Worm (Caenorhabditis elegans) whole organism, L4/young adult: ENCODE data around the gene clik-1.
A peak's percentile ranks its signal among the peaks of the same experiment; 100 is the strongest.

Experiments
- W03F9.2 ChIP-seq: fragments of 150-350 bp; optimal IDR thresholded peaks from 2 replicates; lab custom pipeline; 2014; ENCODE audit warnings: missing biosample characterization, missing genetic modification characterization
- dao-5 ChIP-seq: sonication (generic microtip); optimal IDR thresholded peaks from 2 replicates; lab custom pipeline; 2016; ENCODE audit warnings: missing genotype, missing genetic modification characterization, moderate library complexity, missing compliant biosample characterization
- him-1 ChIP-seq: sonication (generic microtip); optimal IDR thresholded peaks from 2 replicates; lab custom pipeline; 2016; ENCODE audit warnings: missing genotype, missing genetic modification reagents, missing genetic modification characterization, missing compliant biosample characterization

The clik-1 gene

ce11 chrV:6787906-6788430, 19.4 kb upstream of the clik-1 start, which contains the start of gene ZC404.2:
Gene ZC404.2, plus strand, starts transcription at chrV:6787952.
- no peak for TF ChIP-seq him-1 (tag; lab: Kevin White, UChicago)
- TF ChIP-seq dao-5 (tag; lab: Kevin White, UChicago): no peak
- TF ChIP-seq W03F9.2: no peak

DNA sequence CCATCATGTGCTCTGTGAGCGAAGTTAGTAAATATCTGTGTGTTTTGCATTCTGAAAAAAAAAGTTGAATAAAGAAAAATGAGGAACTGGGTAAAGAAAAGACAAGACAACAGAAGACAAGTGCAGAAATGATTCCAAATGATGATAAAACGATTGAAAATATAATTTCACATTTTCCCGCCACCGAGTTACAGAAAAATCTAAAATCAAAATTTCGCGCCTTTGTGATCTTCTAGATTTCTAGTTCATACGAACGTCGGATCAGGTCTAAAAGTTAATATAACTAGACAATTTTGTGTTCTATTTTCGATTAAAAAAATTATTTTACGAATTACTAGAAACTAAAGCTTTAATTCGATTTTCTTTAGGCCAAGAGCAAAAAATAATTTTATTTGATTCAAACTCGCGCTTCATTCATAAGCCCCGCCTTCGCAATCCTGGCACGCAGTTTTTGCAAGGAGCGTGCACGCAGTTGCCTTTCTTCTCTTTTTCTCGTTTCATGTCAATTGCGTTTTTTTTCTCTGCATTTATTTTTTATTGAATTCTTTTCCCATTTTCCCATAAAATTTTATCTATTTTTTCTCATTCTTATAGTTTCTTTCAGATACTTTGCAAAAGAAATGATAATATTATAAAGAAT, 16.4 kb upstream of the clik-1 start, which contains the start of the genes spn-4 and spe-39:
Gene spn-4 (minus strand): TSS at position 51 of the 640 bp plus-strand sequence.
Gene spe-39 (plus strand): TSS at position 599 of the 640 bp plus-strand sequence.
- TF ChIP-seq him-1 (tag; lab: Kevin White, UChicago) (peak; percentile 48), dao-5 (tag; lab: Kevin White, UChicago) (no peak), W03F9.2 (peak; percentile 75)

ce11 chrV:6783044-6783625, 14.6 kb upstream of the clik-1 start:
- TF ChIP-seq him-1 (tag; lab: Kevin White, UChicago) (no peak), dao-5 (tag; lab: Kevin White, UChicago) (no peak), W03F9.2 (no peak)

- TF ChIP-seq dao-5 (tag; lab: Kevin White, UChicago): no peak
- TF ChIP-seq W03F9.2: no peak
- TF ChIP-seq him-1 (tag; lab: Kevin White, UChicago): no peak
These were observed 13.7 kb upstream of the clik-1 start for ce11 chrV:6782260-6782659.

DNA sequence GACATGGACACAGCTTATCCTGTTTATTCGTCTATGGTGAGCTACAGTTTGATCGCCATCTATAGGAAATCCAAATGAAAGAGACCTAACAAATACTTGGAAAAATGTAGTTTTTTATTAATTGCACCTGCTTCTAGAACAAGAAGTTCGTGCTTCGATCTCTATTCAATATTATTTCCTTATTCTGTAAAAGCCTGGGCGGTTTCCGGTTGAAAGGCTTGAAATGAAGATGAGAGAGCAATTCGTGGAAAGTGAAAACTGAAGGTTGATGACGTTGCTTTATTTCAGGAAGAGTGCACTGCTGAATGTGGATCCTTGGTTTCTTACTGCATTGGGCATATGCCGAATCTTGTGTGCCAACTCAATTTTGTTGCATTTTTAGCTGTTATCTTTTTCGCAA, 12.1 kb upstream of the clik-1 start:
- TF ChIP-seq him-1 (tag; lab: Kevin White, UChicago): no peak
- no peak for TF ChIP-seq dao-5 (tag; lab: Kevin White, UChicago)
- no peak for TF ChIP-seq W03F9.2

DNA sequence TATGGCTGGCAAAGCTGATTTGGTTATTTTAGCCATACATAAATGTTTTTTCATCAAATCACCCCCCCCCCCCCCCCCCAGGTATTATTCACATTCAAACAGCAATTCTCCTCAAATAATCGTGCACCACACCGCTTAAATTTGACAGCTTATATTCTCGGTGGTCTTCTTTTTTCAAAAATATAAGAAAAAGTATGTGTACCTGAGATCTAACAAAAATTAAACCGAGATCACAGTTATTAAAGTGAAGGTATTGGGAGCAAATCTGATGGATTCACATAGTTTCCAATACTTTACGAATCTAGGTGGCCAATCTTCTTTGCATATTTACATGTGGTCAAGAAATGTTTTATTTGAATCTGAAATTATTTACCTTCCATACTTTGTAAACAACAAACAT, 11.6 kb upstream of the clik-1 start, which contains the start of gene ZC404.15:
Gene ZC404.15 (plus strand): TSS at position 301 of the 400 bp plus-strand sequence.
- TF ChIP-seq W03F9.2: no peak
- TF ChIP-seq him-1 (tag; lab: Kevin White, UChicago): no peak
- no peak for TF ChIP-seq dao-5 (tag; lab: Kevin White, UChicago)

DNA sequence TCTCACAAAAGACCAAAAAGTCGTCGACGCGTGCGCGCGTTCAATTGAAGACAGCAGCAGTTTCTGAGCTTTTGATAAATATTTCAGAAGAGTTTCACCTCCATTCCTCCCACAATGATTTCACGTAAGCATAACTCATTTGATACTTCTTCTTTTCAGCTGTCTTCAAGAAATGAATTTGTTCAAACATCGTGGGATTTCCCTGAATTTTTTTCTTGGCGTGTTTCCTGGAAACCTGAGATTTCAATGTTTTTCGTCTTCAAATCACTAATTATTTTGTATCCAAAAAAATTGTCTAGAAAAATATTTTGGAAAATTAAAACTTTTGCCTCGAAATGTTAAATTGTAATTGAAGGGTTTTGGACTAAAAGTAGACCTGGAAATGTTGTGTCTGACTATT, 9.9 kb upstream of the clik-1 start:
- no peak for TF ChIP-seq W03F9.2

ce11 chrV:6775708-6776107, 7.2 kb upstream of the clik-1 start, which contains the start of gene srh-28:
Gene srh-28, minus strand, starts transcription at chrV:6775808.
- TF ChIP-seq W03F9.2: no peak
- no peak for TF ChIP-seq him-1 (tag; lab: Kevin White, UChicago)
- TF ChIP-seq dao-5 (tag; lab: Kevin White, UChicago): no peak

DNA sequence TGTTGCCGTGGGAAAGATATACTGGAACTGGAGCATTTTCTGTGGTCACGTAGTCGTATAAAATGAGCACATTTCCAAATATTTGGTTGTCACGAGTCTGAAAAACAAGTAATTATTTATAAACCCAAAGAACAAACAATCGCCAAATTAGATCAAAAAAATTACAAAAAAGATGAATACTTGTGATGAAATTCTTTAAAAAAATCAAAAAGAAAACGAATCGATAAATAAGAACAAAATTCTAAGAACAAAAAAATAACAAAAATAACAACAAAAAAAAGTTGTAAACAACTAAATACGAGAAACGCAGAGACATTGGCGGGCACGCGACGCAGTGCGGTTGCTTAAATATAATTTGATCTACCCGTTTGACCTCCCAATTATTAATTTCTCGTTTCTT, 5.2 kb upstream of the clik-1 start, which contains the start of gene ZC404.16:
Gene ZC404.16 (minus strand): TSS at position 101 of the 400 bp plus-strand sequence.
- TF ChIP-seq him-1 (tag; lab: Kevin White, UChicago) (no peak), W03F9.2 (no peak), dao-5 (tag; lab: Kevin White, UChicago) (no peak)

ce11 chrV:6771645-6772044, 3.1 kb upstream of the clik-1 start, which contains the start of gene srh-30:
Gene srh-30, minus strand, starts transcription at chrV:6771745.
- no peak for TF ChIP-seq him-1 (tag; lab: Kevin White, UChicago)
- TF ChIP-seq W03F9.2: no peak
- TF ChIP-seq dao-5 (tag; lab: Kevin White, UChicago): no peak

DNA sequence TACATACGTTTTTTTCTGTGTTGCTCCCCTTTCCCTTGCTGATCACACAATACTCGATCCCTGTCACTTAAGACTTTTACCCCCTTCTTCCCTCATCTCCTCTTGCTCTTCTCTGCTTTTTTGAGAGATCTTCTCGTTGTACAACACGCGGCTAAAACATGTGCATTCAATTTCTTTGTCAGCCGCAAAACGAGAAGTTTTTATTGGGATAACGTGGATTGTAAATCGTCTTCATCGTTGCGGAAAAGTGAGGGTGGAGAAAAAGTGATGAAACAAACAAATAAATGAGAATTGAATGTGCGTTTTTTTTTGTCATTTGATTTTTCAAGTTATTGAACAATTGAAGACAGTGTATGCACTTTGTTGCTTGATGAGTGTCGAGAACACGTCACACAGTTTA, 908 bp upstream of the clik-1 start:
- no peak for TF ChIP-seq W03F9.2
- no peak for TF ChIP-seq dao-5 (tag; lab: Kevin White, UChicago)
- no peak for TF ChIP-seq him-1 (tag; lab: Kevin White, UChicago)

DNA sequence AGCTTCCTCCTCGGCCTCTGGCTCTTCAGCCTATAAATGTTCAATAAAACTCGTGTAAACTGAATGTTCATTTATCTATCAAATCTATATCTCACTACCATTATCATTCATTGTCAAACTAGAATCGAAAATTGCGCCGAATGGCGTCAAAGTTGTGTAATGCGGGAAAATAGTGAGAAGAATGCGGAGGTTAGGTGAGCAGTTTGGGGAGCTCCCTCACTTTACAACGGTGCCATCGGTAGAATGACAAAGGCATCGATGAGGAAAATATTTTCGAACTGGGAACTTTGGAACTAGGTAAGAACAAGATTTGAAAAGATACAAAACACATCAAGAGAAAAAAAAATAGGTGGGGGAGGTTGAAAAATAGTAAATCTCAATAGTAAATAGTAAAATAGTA, 956 bp downstream of the clik-1 start:
- no peak for TF ChIP-seq dao-5 (tag; lab: Kevin White, UChicago)
- no peak for TF ChIP-seq him-1 (tag; lab: Kevin White, UChicago)
- no peak for TF ChIP-seq W03F9.2

ce11 chrV:6764972-6765371, 3.6 kb downstream of the clik-1 start, which contains the start of gene bbs-8:
Gene bbs-8, minus strand, starts transcription at chrV:6765072.
- no peak for TF ChIP-seq W03F9.2
- no peak for TF ChIP-seq him-1 (tag; lab: Kevin White, UChicago)
- no peak for TF ChIP-seq dao-5 (tag; lab: Kevin White, UChicago)

DNA sequence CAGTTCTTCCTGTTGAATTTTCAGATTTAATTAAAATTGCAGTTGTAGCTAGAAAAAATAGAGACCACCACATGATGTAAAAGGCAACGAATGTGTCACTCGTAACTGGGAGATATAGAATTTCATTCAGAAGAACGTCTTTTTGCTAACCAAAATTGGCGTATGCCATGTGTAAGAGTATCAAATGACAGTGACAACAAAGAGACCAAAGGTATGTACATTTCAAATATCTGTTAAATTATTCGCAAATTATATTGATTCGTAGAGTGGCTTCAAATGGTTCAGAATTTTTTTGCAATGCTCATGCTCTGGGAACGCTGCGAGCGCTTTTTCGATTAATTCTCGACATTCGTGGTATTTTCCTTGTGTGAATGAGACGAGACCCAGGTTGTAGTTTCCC, 6.2 kb downstream of the clik-1 start, which contains the start of gene T25F10.4:
Gene T25F10.4 (minus strand): TSS at position 101 of the 400 bp plus-strand sequence.
- TF ChIP-seq W03F9.2 (no peak), dao-5 (tag; lab: Kevin White, UChicago) (no peak), him-1 (tag; lab: Kevin White, UChicago) (no peak)
